Worm (Caenorhabditis elegans) whole organism, young adult: ENCODE measurements around the gene C06A8.6.

ENCODE experiments used
- F37B4.10 ChIP-seq: fragments of 200-800 bp; sonication (Bioruptor generic); IDR thresholded peaks from 2 replicates; pipeline ENCODE4 v1.3.6; 2022; ENCODE audit warnings: missing genetic modification characterization, missing compliant biosample characterization
- F39B2.1 ChIP-seq: fragments of 200-800 bp; sonication (Bioruptor generic); IDR thresholded peaks from 2 replicates; pipeline ENCODE4 v1.3.6; 2022; ENCODE audit warnings: missing genetic modification reagents, missing genetic modification characterization, missing compliant biosample characterization
- F55B11.4 ChIP-seq: sonication (generic microtip); optimal IDR thresholded peaks from 2 replicates; lab custom pipeline; 2016; ENCODE audit warnings: missing compliant biosample characterization, missing genetic modification characterization, borderline replicate concordance; ENCODE audit not compliant: insufficient read depth
- F57C9.4 ChIP-seq: sonication (generic microtip); optimal IDR thresholded peaks from 2 replicates; lab custom pipeline; 2017; ENCODE audit warnings: mild to moderate bottlenecking, missing genetic modification characterization, missing compliant biosample characterization
- K11D2.4 ChIP-seq: fragments of 200-800 bp; sonication (Bioruptor generic); IDR thresholded peaks from 2 replicates; pipeline ENCODE4 v1.3.6; 2022; ENCODE audit warnings: missing genetic modification reagents, missing genetic modification characterization, missing compliant biosample characterization
- T07F8.4 ChIP-seq: sonication (generic microtip); optimal IDR thresholded peaks from 2 replicates; lab custom pipeline; 2016; ENCODE audit warnings: mild to moderate bottlenecking, missing genetic modification characterization, moderate library complexity, missing compliant biosample characterization
- T26A5.8 ChIP-seq: sonication (generic microtip); optimal IDR thresholded peaks from 2 replicates; lab custom pipeline; 2016; ENCODE audit warnings: missing genetic modification characterization, missing compliant biosample characterization
- Y95B8A.8 ChIP-seq: fragments of 200-800 bp; sonication (Bioruptor generic); IDR thresholded peaks from 2 replicates; pipeline ENCODE4 v1.3.6; 2022; ENCODE audit warnings: missing genetic modification reagents, missing genetic modification characterization, missing compliant biosample characterization
- aptf-3 ChIP-seq: fragments of 200-800 bp; sonication (Bioruptor generic); IDR thresholded peaks from 2 replicates; pipeline ENCODE4 v1.3.6; 2022; ENCODE audit warnings: missing genetic modification characterization, missing compliant biosample characterization
- attf-3 ChIP-seq: fragments of 200-800 bp; sonication (Bioruptor generic); conservative IDR thresholded peaks from 2 replicates; pipeline ENCODE4 v1.3.6; 2022; ENCODE audit warnings: missing genetic modification reagents, missing genetic modification characterization, missing compliant biosample characterization
- attf-5 ChIP-seq: fragments of 200-800 bp; sonication (Bioruptor generic); optimal IDR thresholded peaks from 2 replicates; lab custom pipeline; 2018; ENCODE audit warnings: mild to moderate bottlenecking, missing genetic modification characterization, missing compliant biosample characterization
- cebp-1 ChIP-seq, 2 experiments: fragments of 200-800 bp in 1 of 2; sonication (Bioruptor generic) in 1 of 2; sonication (generic microtip) in 1 of 2; IDR thresholded peaks in 1 of 2; optimal IDR thresholded peaks in 1 of 2; 2 replicates each; pipeline versions ENCODE4 v1.3.6 to Lab custom; 2017 to 2022; ENCODE audit warnings: missing compliant biosample characterization in 2 of 2, missing genetic modification characterization in 2 of 2, mild to moderate bottlenecking in 1 of 2, missing genetic modification reagents in 1 of 2, moderate library complexity in 1 of 2
- ceh-58 ChIP-seq: fragments of 200-800 bp; sonication (Bioruptor generic); IDR thresholded peaks from 2 replicates; pipeline ENCODE4 v1.3.6; 2022; ENCODE audit warnings: missing genetic modification characterization, missing compliant biosample characterization
- die-1 ChIP-seq: sonication (generic microtip); optimal IDR thresholded peaks from 2 replicates; lab custom pipeline; 2016; ENCODE audit warnings: missing genotype, mild to moderate bottlenecking, missing genetic modification characterization, missing compliant biosample characterization
- efl-1 ChIP-seq: fragments of 150-350 bp; optimal IDR thresholded peaks from 2 replicates; lab custom pipeline; 2014; ENCODE audit warnings: missing biosample characterization, missing genetic modification reagents, missing genetic modification characterization
- egl-18 ChIP-seq: fragments of 200-800 bp; sonication (Bioruptor generic); IDR thresholded peaks from 2 replicates; pipeline ENCODE4 v1.3.6; 2022; ENCODE audit warnings: missing genetic modification reagents, missing genetic modification characterization, missing compliant biosample characterization
- egl-44 ChIP-seq: fragments of 200-800 bp; sonication (Bioruptor generic); IDR thresholded peaks from 2 replicates; pipeline ENCODE4 v1.3.6; 2022; ENCODE audit warnings: missing genetic modification reagents, missing genetic modification characterization, missing compliant biosample characterization
- ekl-4 ChIP-seq: fragments of 200-800 bp; sonication (Bioruptor generic); IDR thresholded peaks from 2 replicates; pipeline ENCODE4 v1.3.6; 2022; ENCODE audit warnings: missing genetic modification reagents, missing genetic modification characterization, missing compliant biosample characterization
- fkh-3 ChIP-seq: sonication (generic microtip); optimal IDR thresholded peaks from 2 replicates; lab custom pipeline; 2016; ENCODE audit warnings: mild to moderate bottlenecking, missing genetic modification characterization, missing compliant biosample characterization
- hmg-1.2 ChIP-seq: fragments of 200-800 bp; sonication (Bioruptor generic); IDR thresholded peaks from 2 replicates; pipeline ENCODE4 v1.3.6; 2022; ENCODE audit warnings: missing genetic modification reagents, missing genetic modification characterization, missing compliant biosample characterization
- hmg-20 ChIP-seq: fragments of 200-800 bp; sonication (Bioruptor generic); IDR thresholded peaks from 2 replicates; pipeline ENCODE4 v1.3.6; 2022; ENCODE audit warnings: missing genetic modification reagents, missing genetic modification characterization, missing compliant biosample characterization
- hrde-1 ChIP-seq: sonication (generic microtip); optimal IDR thresholded peaks from 2 replicates; lab custom pipeline; 2016; ENCODE audit warnings: missing genetic modification characterization, mild to moderate bottlenecking, missing compliant biosample characterization, moderate library complexity, missing genotype, missing genetic modification reagents, borderline replicate concordance
- lag-1 ChIP-seq: fragments of 200-800 bp; sonication (Bioruptor generic); IDR thresholded peaks from 2 replicates; pipeline ENCODE4 v1.3.6; 2022; ENCODE audit warnings: missing genetic modification reagents, missing genetic modification characterization, missing compliant biosample characterization
- let-526 ChIP-seq: fragments of 200-800 bp; sonication (Bioruptor generic); IDR thresholded peaks from 2 replicates; pipeline ENCODE4 v1.3.6; 2022; ENCODE audit warnings: missing genetic modification reagents, missing genetic modification characterization, missing compliant biosample characterization
- let-607 ChIP-seq, 2 experiments: fragments of 200-800 bp in 1 of 2; sonication (Bioruptor generic) in 1 of 2; sonication (generic microtip) in 1 of 2; optimal IDR thresholded peaks; 2 replicates each; lab custom pipeline; 2016 to 2018; ENCODE audit warnings: mild to moderate bottlenecking in 2 of 2, missing compliant biosample characterization in 2 of 2, missing genetic modification characterization in 2 of 2, moderate library complexity in 2 of 2, missing genotype in 1 of 2
- lin-26 ChIP-seq: fragments of 200-800 bp; sonication (Bioruptor generic); IDR thresholded peaks from 2 replicates; pipeline ENCODE4 v1.3.6; 2022; ENCODE audit warnings: missing genetic modification reagents, missing genetic modification characterization, missing compliant biosample characterization
- lin-35 ChIP-seq, 3 experiments: fragments of 150-350 bp in 2 of 3; sonication (generic microtip) in 1 of 3; optimal IDR thresholded peaks; 2 replicates each; lab custom pipeline; 2014 to 2018; ENCODE audit warnings: missing biosample characterization in 3 of 3, missing genetic modification characterization in 3 of 3, missing genetic modification reagents in 3 of 3
- lin-54 ChIP-seq: fragments of 200-800 bp; sonication (Bioruptor generic); optimal IDR thresholded peaks from 2 replicates; lab custom pipeline; 2018; ENCODE audit warnings: mild to moderate bottlenecking, missing genetic modification characterization, missing compliant biosample characterization
- lsl-1 ChIP-seq: fragments of 200-800 bp; sonication (Bioruptor generic); optimal IDR thresholded peaks from 2 replicates; lab custom pipeline; 2018; ENCODE audit warnings: mild to moderate bottlenecking, missing genetic modification characterization, moderate library complexity, missing compliant biosample characterization
- madf-10 ChIP-seq: sonication (generic microtip); optimal IDR thresholded peaks from 2 replicates; lab custom pipeline; 2016; ENCODE audit warnings: mild to moderate bottlenecking, missing genetic modification characterization, missing compliant biosample characterization
- madf-3 ChIP-seq: fragments of 200-800 bp; sonication (Bioruptor generic); IDR thresholded peaks from 2 replicates; pipeline ENCODE4 v1.3.6; 2022; ENCODE audit warnings: missing genetic modification reagents, missing genetic modification characterization, missing compliant biosample characterization
- madf-6 ChIP-seq: fragments of 200-800 bp; sonication (Bioruptor generic); IDR thresholded peaks from 2 replicates; pipeline ENCODE4 v1.3.6; 2022; ENCODE audit warnings: missing genetic modification reagents, missing genetic modification characterization, missing compliant biosample characterization
- madf-8 ChIP-seq: fragments of 200-800 bp; sonication (Bioruptor generic); conservative IDR thresholded peaks from 2 replicates; pipeline ENCODE4 v1.3.6; 2022; ENCODE audit warnings: missing genetic modification reagents, missing genetic modification characterization, missing compliant biosample characterization
- mes-4 ChIP-seq: sonication (generic microtip); optimal IDR thresholded peaks from 2 replicates; lab custom pipeline; 2016; ENCODE audit warnings: missing genotype, missing genetic modification characterization, missing compliant biosample characterization
- mxl-1 ChIP-seq: sonication (generic microtip); optimal IDR thresholded peaks from 2 replicates; lab custom pipeline; 2016; ENCODE audit warnings: missing genetic modification characterization, missing compliant biosample characterization
- pha-4 ChIP-seq: fragments of 150-350 bp; sonication (generic microtip); optimal IDR thresholded peaks from 2 replicates; lab custom pipeline; 2014; ENCODE audit warnings: missing biosample characterization, missing genetic modification reagents, missing genetic modification characterization
- rcor-1 ChIP-seq: fragments of 200-800 bp; sonication (Bioruptor generic); IDR thresholded peaks from 2 replicates; pipeline ENCODE4 v1.3.6; 2022; ENCODE audit warnings: missing genetic modification reagents, missing genetic modification characterization, missing compliant biosample characterization
- rec-8 ChIP-seq, 2 experiments: sonication (generic microtip); optimal IDR thresholded peaks; 2 replicates each; lab custom pipeline; 2016; ENCODE audit warnings: mild to moderate bottlenecking in 2 of 2, missing genetic modification characterization in 2 of 2, missing genetic modification reagents in 2 of 2, missing genotype in 2 of 2, missing biosample characterization in 1 of 2, missing compliant biosample characterization in 1 of 2, moderate library complexity in 1 of 2
- repo-1 ChIP-seq: sonication (generic microtip); optimal IDR thresholded peaks from 2 replicates; lab custom pipeline; 2017; ENCODE audit warnings: mild to moderate bottlenecking, missing genetic modification characterization, missing compliant biosample characterization
- rpc-1 ChIP-seq, 2 experiments: fragments of 150-350 bp in 1 of 2; sonication (generic microtip) in 1 of 2; optimal IDR thresholded peaks; 2 replicates each; lab custom pipeline; 2014 to 2018; ENCODE audit warnings: missing biosample characterization in 1 of 2, missing genetic modification characterization in 1 of 2, missing genetic modification reagents in 1 of 2, missing genotype in 1 of 2
- snpc-3.4 ChIP-seq: sonication (generic microtip); optimal IDR thresholded peaks from 2 replicates; lab custom pipeline; 2017; ENCODE audit warnings: missing genetic modification characterization, mild to moderate bottlenecking, missing compliant biosample characterization, antibody characterized with exemption, moderate library complexity, missing genotype, missing genetic modification reagents
- tbp1 ChIP-seq: fragments of 200-800 bp; sonication (Bioruptor generic); optimal IDR thresholded peaks from 2 replicates; lab custom pipeline; 2018; ENCODE audit warnings: mild to moderate bottlenecking, missing genetic modification characterization, missing compliant biosample characterization
- tbx-9 ChIP-seq: sonication (generic microtip); optimal IDR thresholded peaks from 2 replicates; lab custom pipeline; 2016; ENCODE audit warnings: borderline replicate concordance, missing genetic modification characterization, inconsistent platforms, missing compliant biosample characterization
- tlf-1 ChIP-seq: fragments of 200-800 bp; sonication (Bioruptor generic); optimal IDR thresholded peaks from 2 replicates; lab custom pipeline; 2018; ENCODE audit warnings: mild to moderate bottlenecking, missing genetic modification characterization, missing compliant biosample characterization
- xnd-1 ChIP-seq: sonication (generic microtip); optimal IDR thresholded peaks from 2 replicates; lab custom pipeline; 2016; ENCODE audit warnings: missing genotype, missing genetic modification reagents, missing genetic modification characterization, missing compliant biosample characterization
- ztf-18 ChIP-seq: sonication (generic microtip); optimal IDR thresholded peaks from 2 replicates; lab custom pipeline; 2016; ENCODE audit warnings: missing genotype, mild to moderate bottlenecking, missing genetic modification characterization, missing compliant biosample characterization
- ztf-3 ChIP-seq: fragments of 200-800 bp; sonication (Bioruptor generic); optimal IDR thresholded peaks from 2 replicates; lab custom pipeline; 2018; ENCODE audit warnings: mild to moderate bottlenecking, missing genetic modification characterization, missing compliant biosample characterization
- ztf-6 ChIP-seq: fragments of 200-800 bp; sonication (Bioruptor generic); IDR thresholded peaks from 2 replicates; pipeline ENCODE4 v1.3.6; 2022; ENCODE audit warnings: missing genetic modification reagents, missing genetic modification characterization, missing compliant biosample characterization

C06A8.6 gene

ce11 chrII:7808950-7809349, 36.7 kb downstream of the C06A8.6 start (continued):
- TF ChIP-seq tbp1 (GFP tag; lab: Kevin White, UChicago) = peak; percentile 5
- TF ChIP-seq madf-3 (GFP tag; lab: Robert Waterston, UW) = no peak
- no peak for TF ChIP-seq F37B4.10
- no peak for TF ChIP-seq tbx-9 (tag; lab: Kevin White, UChicago)
- TF ChIP-seq hmg-1.2 (GFP tag; lab: Robert Waterston, UW) = peak; percentile 87
- no peak for TF ChIP-seq K11D2.4 (GFP tag; lab: Robert Waterston, UW)
- TF ChIP-seq hmg-20 (GFP tag; lab: Robert Waterston, UW) = no peak
- no peak for TF ChIP-seq xnd-1 (tag; lab: Kevin White, UChicago)
- no peak for TF ChIP-seq die-1 (tag; lab: Kevin White, UChicago)
- no peak for TF ChIP-seq lin-54 (GFP tag; lab: Kevin White, UChicago)
- TF ChIP-seq let-607 (tag; optimal IDR thresholded peaks at IDR 0.05; lab: Kevin White, UChicago) = peak; percentile 59 to 61
- peak; percentile 1 for TF ChIP-seq attf-5 (GFP tag; lab: Kevin White, UChicago)
- no peak for TF ChIP-seq ztf-18 (tag; lab: Kevin White, UChicago)
- no peak for TF ChIP-seq ztf-3
- TF ChIP-seq repo-1 (tag; lab: Kevin White, UChicago) = no peak
- no peak for TF ChIP-seq attf-3
- TF ChIP-seq F55B11.4 (tag; lab: Kevin White, UChicago) = no peak
- TF ChIP-seq ekl-4 (GFP tag; lab: Robert Waterston, UW) = no peak
- no peak for TF ChIP-seq let-526 (GFP tag; lab: Robert Waterston, UW)
- TF ChIP-seq mxl-1 (tag; lab: Kevin White, UChicago) = no peak
- no peak for TF ChIP-seq lin-26 (GFP tag; lab: Robert Waterston, UW)
- no peak for TF ChIP-seq rec-8 (tag; optimal IDR thresholded peaks at IDR 0.05; lab: Kevin White, UChicago)
- TF ChIP-seq lin-35 (GFP tag; optimal IDR thresholded peaks at IDR 0.05; lab: Kevin White, UChicago) = no peak
- no peak for TF ChIP-seq lag-1 (GFP tag; lab: Robert Waterston, UW)
- TF ChIP-seq snpc-3.4 (tag; lab: Kevin White, UChicago) = no peak
- no peak for TF ChIP-seq F39B2.1 (GFP tag; lab: Robert Waterston, UW)
- no peak for TF ChIP-seq rcor-1
- TF ChIP-seq hrde-1 (tag; lab: Kevin White, UChicago) = no peak
- TF ChIP-seq rpc-1 (optimal IDR thresholded peaks at IDR 0.05; lab: Kevin White, UChicago) = no peak
- TF ChIP-seq rpc-1 (tag; optimal IDR thresholded peaks at IDR 0.05; lab: Kevin White, UChicago) = no peak
- no peak for TF ChIP-seq T07F8.4 (tag; lab: Kevin White, UChicago)
- no peak for TF ChIP-seq madf-8 (GFP tag; lab: Robert Waterston, UW)
- no peak for TF ChIP-seq Y95B8A.8 (GFP tag; lab: Robert Waterston, UW)
- peak; percentile 3 for TF ChIP-seq madf-10 (tag; lab: Kevin White, UChicago)
- TF ChIP-seq F57C9.4 = no peak
- TF ChIP-seq ceh-58 = no peak
- TF ChIP-seq lsl-1 (GFP tag; lab: Kevin White, UChicago) = no peak
- peak; percentile 37 for TF ChIP-seq pha-4 (tag; lab: Kevin White, UChicago)
- no peak for TF ChIP-seq efl-1 (GFP tag; lab: Kevin White, UChicago)
- TF ChIP-seq mes-4 (tag; lab: Kevin White, UChicago) = no peak
- no peak for TF ChIP-seq fkh-3
- no peak for TF ChIP-seq T26A5.8 (tag; lab: Kevin White, UChicago)
- TF ChIP-seq madf-6 (GFP tag; lab: Robert Waterston, UW) = no peak
- no peak for TF ChIP-seq egl-18
- TF ChIP-seq tlf-1 (GFP tag; lab: Kevin White, UChicago) = no peak
- no peak for TF ChIP-seq cebp-1 (GFP tag; IDR thresholded peaks at IDR 0.05; lab: Robert Waterston, UW)
- TF ChIP-seq cebp-1 (tag; optimal IDR thresholded peaks at IDR 0.05; lab: Kevin White, UChicago) = peak; percentile 58
- TF ChIP-seq ztf-6 (GFP tag; lab: Robert Waterston, UW) = no peak
- TF ChIP-seq aptf-3 (GFP tag; lab: Robert Waterston, UW) = no peak
- no peak for TF ChIP-seq egl-44 (GFP tag; lab: Robert Waterston, UW)
